Worm (Caenorhabditis elegans): ENCODE results near the gene F32D8.3.

The F32D8.3 gene

ce11 chrV:10887564-10887963 is 927 bp downstream of the F32D8.3 start (continued):
- TF ChIP-seq lsy-2 (tag; optimal IDR thresholded peaks at IDR 0.05) (peak in 1 of 2 experiments; percentile 18), lin-38 (GFP tag; IDR thresholded peaks at IDR 0.05) (peak; percentile 36; the same call in 1 of the 2 replicates), madf-5 (GFP tag; IDR thresholded peaks at IDR 0.05) (peak in 1 of 2 experiments; percentile 68; a peak in 1 of 4 replicates), spr-1 (tag; optimal IDR thresholded peaks at IDR 0.05) (no peak), aly-2 (tag; optimal IDR thresholded peaks at IDR 0.05) (no peak), lin-15B (tag; optimal IDR thresholded peaks at IDR 0.05) (no peak), nhr-102 (tag; optimal IDR thresholded peaks at IDR 0.05) (peak; percentile 66), T26A8.4 (GFP tag; IDR thresholded peaks at IDR 0.05) (peak; percentile 79), lin-39 (tag; optimal IDR thresholded peaks at IDR 0.05) (no peak), zfp-2 (tag; optimal IDR thresholded peaks at IDR 0.05) (no peak), D1046.2 (GFP tag; IDR thresholded peaks at IDR 0.05) (0 out of 2 replicates have a peak, but pooled peaks have one; percentile 21), dve-1 (tag; optimal IDR thresholded peaks at IDR 0.05; ENCODE audit: insufficient read depth) (peak; percentile 54), egl-43 (GFP tag; IDR thresholded peaks at IDR 0.05) (peak; percentile 74; the same call in 1 of the 2 replicates), ceh-20 (GFP tag; IDR thresholded peaks at IDR 0.05) (peak; percentile 64; the same call in 1 of the 2 replicates), madf-9 (GFP tag; conservative IDR thresholded peaks at IDR 0.05) (no peak), mes-2 (tag; optimal IDR thresholded peaks at IDR 0.05; ENCODE audit: poor library complexity, severe bottlenecking) (peak; percentile 42), ceh-44 (GFP tag; IDR thresholded peaks at IDR 0.05) (no peak)

ce11 chrV:10888153-10888552 is 1.5 kb downstream of the F32D8.3 start:
- TF ChIP-seq daf-16 (GFP tag; optimal IDR thresholded peaks at IDR 0.05) (no peak), daf-16 (tag; optimal IDR thresholded peaks at IDR 0.05) (peak; percentile 15), attf-4 (tag; optimal IDR thresholded peaks at IDR 0.05) (no peak), set-16 (GFP tag; IDR thresholded peaks at IDR 0.05) (no peak), T20F7.1 (GFP tag; optimal IDR thresholded peaks at IDR 0.05) (no peak), nhr-77 (tag; optimal IDR thresholded peaks at IDR 0.05) (no peak), ama-1 (optimal IDR thresholded peaks at IDR 0.05) (peak; percentile 52), hif-1 (tag; optimal IDR thresholded peaks at IDR 0.05) (no peak), madf-5 (GFP tag; IDR thresholded peaks at IDR 0.05) (no peak), ceh-28 (tag; optimal IDR thresholded peaks at IDR 0.05) (no peak), mdl-1 (tag; optimal IDR thresholded peaks at IDR 0.05) (no peak)

- TF ChIP-seq lir-3 (tag; optimal IDR thresholded peaks at IDR 0.05) (no peak), egl-27 (tag; optimal IDR thresholded peaks at IDR 0.05) (no peak), attf-4 (tag; optimal IDR thresholded peaks at IDR 0.05) (no peak), vab-7 (GFP tag; IDR thresholded peaks at IDR 0.05) (no peak), hlh-11 (tag; optimal IDR thresholded peaks at IDR 0.05) (no peak), mes-2 (tag; optimal IDR thresholded peaks at IDR 0.05; ENCODE audit: poor library complexity, severe bottlenecking) (no peak), tra-1 (GFP tag; IDR thresholded peaks at IDR 0.05) (no peak), unc-39 (tag; optimal IDR thresholded peaks at IDR 0.05) (no peak), D1046.2 (GFP tag; IDR thresholded peaks at IDR 0.05) (no peak), rbr-2 (tag; optimal IDR thresholded peaks at IDR 0.05) (no peak), lin-1 (GFP tag; IDR thresholded peaks at IDR 0.05) (no peak), spr-1 (tag; optimal IDR thresholded peaks at IDR 0.05) (no peak), sdz-12 (GFP tag; optimal IDR thresholded peaks at IDR 0.05) (no peak)
These were observed 2.4 kb downstream of the F32D8.3 start, which contains the start of gene F32D8.11 for ce11 chrV:10889036-10889435. TSS of gene F32D8.11 (minus strand) at chrV:10889136.

DNA sequence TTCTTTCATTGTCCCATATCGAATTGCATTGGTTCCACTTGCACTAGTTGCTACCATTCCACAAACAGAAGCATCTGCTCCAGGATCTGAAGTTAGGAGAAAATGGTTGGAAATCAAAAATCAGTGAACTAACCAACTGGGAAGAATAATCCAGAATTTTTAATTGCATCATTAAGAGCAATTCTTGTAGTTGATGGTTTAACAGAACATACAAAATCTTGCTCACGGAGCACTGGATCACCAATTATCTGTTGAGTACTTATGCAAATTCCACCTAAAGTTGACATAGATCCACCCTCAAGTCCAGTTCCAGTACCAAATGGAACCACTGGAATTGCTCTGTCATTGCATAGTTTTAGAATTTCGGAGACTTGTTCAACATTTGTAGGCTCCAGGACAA is 3.1 kb downstream of the F32D8.3 start:
- TF ChIP-seq unc-62 (GFP tag; optimal IDR thresholded peaks at IDR 0.05 in 1 of 2) (peak in 1 of 2 experiments; percentile 90), unc-62 (tag; optimal IDR thresholded peaks at IDR 0.05) (no peak), lin-15B (tag; optimal IDR thresholded peaks at IDR 0.05) (no peak)
